Fruit fly (Drosophila melanogaster) whole organism, wandering third instar larva: Measurements from ENCODE around the gene baf.
A peak's percentile ranks its signal among the peaks of the same experiment; 100 is the strongest.

Experiments used
- Abd-B ChIP-seq: fragments of >200 bp; optimal IDR thresholded peaks from 2 replicates; lab custom pipeline; 2017; ENCODE audit warnings: missing biosample characterization, missing genetic modification characterization
- CG32264 ChIP-seq: fragments of 200-800 bp; sonication (Bioruptor generic); optimal IDR thresholded peaks from 2 replicates; lab custom pipeline; 2016; ENCODE audit warnings: missing biosample characterization, missing genetic modification characterization
- CG9705 ChIP-seq: fragments of 200-800 bp; sonication (Bioruptor generic); optimal IDR thresholded peaks from 2 replicates; lab custom pipeline; 2018; ENCODE audit warnings: missing biosample characterization, mild to moderate bottlenecking, missing genetic modification characterization
- CrebA ChIP-seq: fragments of 200-800 bp; sonication (Bioruptor generic); optimal IDR thresholded peaks from 2 replicates; lab custom pipeline; 2016; ENCODE audit warnings: missing biosample characterization, mild to moderate bottlenecking, missing genetic modification characterization, borderline replicate concordance
- Dfd ChIP-seq: fragments of >200 bp; optimal IDR thresholded peaks from 2 replicates; lab custom pipeline; 2017; ENCODE audit warnings: missing biosample characterization, missing genetic modification characterization
- Dif ChIP-seq: fragments of 200-275, 200-300 bp; sonication (Bioruptor generic); optimal IDR thresholded peaks from 2 replicates; lab custom pipeline; 2018; ENCODE audit warnings: missing biosample characterization, missing genetic modification characterization; ENCODE audit not compliant: partially characterized antibody
- GATAd ChIP-seq: sonication (Bioruptor generic); optimal IDR thresholded peaks from 2 replicates; lab custom pipeline; 2016; ENCODE audit warnings: missing biosample characterization, missing genetic modification characterization
- HLH106 ChIP-seq: fragments of 200-800 bp; optimal IDR thresholded peaks from 3 replicates; lab custom pipeline; 2019; ENCODE audit warnings: missing biosample characterization, mild to moderate bottlenecking, missing genetic modification characterization, moderate library complexity
- Hnf4 ChIP-seq: fragments of 200-800 bp; sonication (Bioruptor generic); optimal IDR thresholded peaks from 2 replicates; lab custom pipeline; 2016; ENCODE audit warnings: missing biosample characterization, mild to moderate bottlenecking, missing genetic modification characterization
- Hr83 ChIP-seq: fragments of 200-300 bp; sonication (Bioruptor generic); optimal IDR thresholded peaks from 2 replicates; lab custom pipeline; 2016; ENCODE audit warnings: missing biosample characterization, mild to moderate bottlenecking, missing genetic modification characterization, moderate library complexity; ENCODE audit not compliant: poor library complexity, severe bottlenecking
- Jra ChIP-seq: sonication (Bioruptor generic); optimal IDR thresholded peaks from 2 replicates; lab custom pipeline; 2016; ENCODE audit warnings: missing biosample characterization, missing genetic modification characterization
- Mio ChIP-seq: sonication (Bioruptor generic); optimal IDR thresholded peaks from 2 replicates; lab custom pipeline; 2016; ENCODE audit warnings: missing biosample characterization, missing genetic modification characterization
- Myc ChIP-seq: fragments of >200 bp; optimal IDR thresholded peaks from 2 replicates; lab custom pipeline; 2017
- N ChIP-seq: fragments of >200 bp; optimal IDR thresholded peaks from 2 replicates; lab custom pipeline; 2018; ENCODE audit warnings: missing biosample characterization, missing external identifiers, missing genetic modification characterization
- OdsH ChIP-seq: fragments of 200-800 bp; sonication (Bioruptor generic); optimal IDR thresholded peaks from 2 replicates; lab custom pipeline; 2016; ENCODE audit warnings: missing biosample characterization, mild to moderate bottlenecking, missing genetic modification characterization
- Rel ChIP-seq, 2 experiments: fragments of 200-800 bp; sonication (Bioruptor generic) in 1 of 2; optimal IDR thresholded peaks; 2 replicates in 1 of 2; 3 replicates in 1 of 2; lab custom pipeline; 2016 to 2019; ENCODE audit warnings: mild to moderate bottlenecking in 2 of 2, missing biosample characterization in 2 of 2, missing genetic modification characterization in 2 of 2, moderate library complexity in 1 of 2
- Sp1 ChIP-seq: fragments of 200-800 bp; sonication (Bioruptor generic); optimal IDR thresholded peaks from 3 replicates; lab custom pipeline; 2019; ENCODE audit warnings: missing biosample characterization, mild to moderate bottlenecking, missing genetic modification characterization, moderate library complexity
- Vsx2 ChIP-seq: fragments of 200-300, 225-300 bp; sonication (Bioruptor generic); optimal IDR thresholded peaks from 2 replicates; lab custom pipeline; 2018; ENCODE audit warnings: missing biosample characterization, missing genetic modification characterization; ENCODE audit not compliant: partially characterized antibody
- br ChIP-seq: fragments of 200-800 bp; sonication (Bioruptor generic); optimal IDR thresholded peaks from 2 replicates; lab custom pipeline; 2016; ENCODE audit warnings: missing biosample characterization, missing genetic modification characterization
- brk ChIP-seq: fragments of 200-800 bp; sonication (Bioruptor generic); optimal IDR thresholded peaks from 2 replicates; lab custom pipeline; 2016; ENCODE audit warnings: missing biosample characterization, mild to moderate bottlenecking, missing genetic modification characterization
- dl ChIP-seq, 2 experiments: fragments of 175-275, 200-275 bp in 1 of 2; fragments of 200-275 bp in 1 of 2; sonication (Bioruptor generic); optimal IDR thresholded peaks; lab custom pipeline; 2018; ENCODE audit warnings: mild to moderate bottlenecking in 2 of 2, missing biosample characterization in 2 of 2, missing genetic modification characterization in 2 of 2, moderate library complexity in 2 of 2; ENCODE audit not compliant: partially characterized antibody in 2 of 2, insufficient read depth in 1 of 2
- dmrt93B ChIP-seq: fragments of 200-800 bp; sonication (Bioruptor generic); optimal IDR thresholded peaks from 2 replicates; lab custom pipeline; 2018; ENCODE audit warnings: missing biosample characterization, mild to moderate bottlenecking, missing genetic modification characterization
- dsf ChIP-seq: sonication (Bioruptor generic); optimal IDR thresholded peaks from 2 replicates; lab custom pipeline; 2016; ENCODE audit warnings: missing biosample characterization, missing genetic modification characterization, borderline replicate concordance
- ey ChIP-seq: fragments of 200-800 bp; sonication (Bioruptor generic); optimal IDR thresholded peaks from 2 replicates; lab custom pipeline; 2016; ENCODE audit warnings: missing biosample characterization, missing genetic modification characterization
- foxo ChIP-seq, 2 experiments: fragments of 200-800 bp; sonication (Bioruptor generic); optimal IDR thresholded peaks; 2 replicates in 1 of 2; 3 replicates in 1 of 2; lab custom pipeline; 2016 to 2017; ENCODE audit warnings: missing biosample characterization in 2 of 2, missing genetic modification characterization in 2 of 2
- fru ChIP-seq: fragments of 200-800 bp; sonication (Bioruptor generic); optimal IDR thresholded peaks from 3 replicates; lab custom pipeline; 2016; ENCODE audit warnings: missing biosample characterization, mild to moderate bottlenecking, missing genetic modification characterization
- h ChIP-seq: fragments of 200-800 bp; sonication (Bioruptor generic); optimal IDR thresholded peaks from 3 replicates; lab custom pipeline; 2016; ENCODE audit warnings: missing biosample characterization, mild to moderate bottlenecking, missing genetic modification characterization
- jim ChIP-seq: fragments of 175-275, 200-325 bp; sonication (Bioruptor generic); optimal IDR thresholded peaks from 2 replicates; lab custom pipeline; 2016; ENCODE audit warnings: missing biosample characterization, mild to moderate bottlenecking, missing genetic modification characterization
- lola ChIP-seq: fragments of >200 bp; optimal IDR thresholded peaks from 2 replicates; lab custom pipeline; 2017; ENCODE audit warnings: missing biosample characterization, missing genetic modification characterization
- pan ChIP-seq: fragments of >200 bp; optimal IDR thresholded peaks from 2 replicates; lab custom pipeline; 2017
- psq ChIP-seq: fragments of 200-800 bp; sonication (Bioruptor generic); optimal IDR thresholded peaks from 3 replicates; lab custom pipeline; 2017; ENCODE audit warnings: missing biosample characterization, mild to moderate bottlenecking, missing genetic modification characterization, moderate library complexity
- rgr ChIP-seq: fragments of 200-800 bp; sonication (Bioruptor generic); optimal IDR thresholded peaks from 3 replicates; lab custom pipeline; 2016; ENCODE audit warnings: missing biosample characterization, mild to moderate bottlenecking, missing genetic modification characterization
- sage ChIP-seq: fragments of 200-800 bp; sonication (Bioruptor generic); optimal IDR thresholded peaks from 2 replicates; lab custom pipeline; 2016; ENCODE audit warnings: missing biosample characterization, mild to moderate bottlenecking, missing genetic modification characterization
- sv ChIP-seq: fragments of 200-800 bp; sonication (Bioruptor generic); optimal IDR thresholded peaks from 3 replicates; lab custom pipeline; 2016; ENCODE audit warnings: missing biosample characterization, missing genetic modification characterization
- tai ChIP-seq: sonication (Bioruptor generic); optimal IDR thresholded peaks from 2 replicates; lab custom pipeline; 2016; ENCODE audit warnings: missing biosample characterization, missing genetic modification characterization
- usp ChIP-seq: fragments of >200 bp; optimal IDR thresholded peaks from 2 replicates; lab custom pipeline; 2017; ENCODE audit warnings: missing biosample characterization, missing genetic modification characterization
- woc ChIP-seq: sonication (Bioruptor generic); optimal IDR thresholded peaks from 2 replicates; lab custom pipeline; 2016; ENCODE audit warnings: missing biosample characterization, mild to moderate bottlenecking, missing genetic modification characterization

The baf gene

DNA sequence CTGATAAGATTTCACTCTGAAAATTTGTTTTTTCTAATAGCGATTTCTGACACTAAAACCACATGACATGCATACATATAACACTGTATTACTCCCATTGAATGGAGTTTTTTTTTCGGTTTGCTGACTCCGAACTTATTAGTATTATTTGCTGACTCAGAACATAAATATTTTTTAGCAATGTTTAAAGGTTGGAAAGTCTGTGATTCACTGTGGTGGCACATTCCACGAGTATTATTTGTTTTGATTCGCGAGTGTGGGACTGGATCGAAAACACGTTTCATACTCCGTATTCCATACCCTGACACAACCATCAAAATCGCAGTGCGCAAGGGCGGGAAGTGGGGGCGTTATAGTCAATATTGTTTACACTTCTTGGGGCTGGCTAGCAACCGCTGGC is 36.6 kb upstream of the baf start:
- TF ChIP-seq foxo (GFP tag; optimal IDR thresholded peaks at IDR 0.05; lab: Kevin White, UChicago) (no peak), Dfd (GFP tag; lab: Kevin White, UChicago) (no peak), N (GFP tag; lab: Kevin White, UChicago) (no peak), rgr (GFP tag; lab: Kevin White, UChicago) (no peak), CG32264 (no peak), Hr83 (GFP tag; lab: Kevin White, UChicago) (no peak), Hnf4 (GFP tag; lab: Kevin White, UChicago) (no peak), dsf (GFP tag; lab: Kevin White, UChicago) (no peak), dl (GFP tag; optimal IDR thresholded peaks at IDR 0.05; lab: Kevin White, UChicago; ENCODE audit: insufficient read depth in 1 of 2, partially characterized antibody in 2 of 2) (no peak), Sp1 (GFP tag; lab: Kevin White, UChicago) (no peak), h (no peak), HLH106 (tag; lab: Kevin White, UChicago) (no peak), Dif (GFP tag; lab: Kevin White, UChicago) (no peak), psq (GFP tag; lab: Kevin White, UChicago) (no peak), sage (GFP tag; lab: Kevin White, UChicago) (no peak), Jra (GFP tag; lab: Kevin White, UChicago) (no peak), Myc (no peak), tai (GFP tag; lab: Kevin White, UChicago) (no peak)

DNA sequence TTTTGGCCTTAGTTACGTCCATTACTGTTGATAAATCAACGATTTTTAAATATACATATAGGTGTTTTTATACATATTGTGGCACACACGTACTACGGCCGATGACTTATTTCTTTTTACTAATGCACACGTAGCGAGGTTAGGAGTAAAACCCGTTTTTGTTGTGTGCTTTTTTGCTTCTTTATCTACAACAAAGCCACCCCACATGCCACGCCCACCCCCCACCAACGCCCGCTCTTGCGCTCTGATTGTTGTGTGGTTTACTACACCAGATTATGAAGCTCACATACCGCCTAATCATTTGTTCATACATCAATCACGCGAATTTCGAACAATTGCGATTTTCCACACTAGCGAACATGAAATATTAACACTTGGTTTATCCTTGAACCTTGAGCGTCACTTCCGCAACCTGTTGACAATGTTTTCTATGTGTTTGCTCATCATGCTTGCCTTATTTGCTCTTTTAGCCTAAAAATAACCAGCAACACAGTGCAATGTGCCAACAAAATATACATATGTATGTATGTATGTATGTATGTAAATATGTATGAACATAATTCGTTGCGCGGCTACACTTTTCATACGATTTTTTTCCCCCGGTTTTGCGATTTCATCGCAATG is 36.1 kb upstream of the baf start:
- TF ChIP-seq Dif (GFP tag; lab: Kevin White, UChicago) (peak; percentile 53), Rel (GFP tag; optimal IDR thresholded peaks at IDR 0.05; lab: Kevin White, UChicago) (no peak), Rel (tag; optimal IDR thresholded peaks at IDR 0.05; lab: Kevin White, UChicago) (peak; percentile 94), jim (GFP tag; lab: Kevin White, UChicago) (peak; percentile 22), Hr83 (GFP tag; lab: Kevin White, UChicago) (no peak), Hnf4 (GFP tag; lab: Kevin White, UChicago) (no peak), HLH106 (tag; lab: Kevin White, UChicago) (peak; percentile 6)

DNA sequence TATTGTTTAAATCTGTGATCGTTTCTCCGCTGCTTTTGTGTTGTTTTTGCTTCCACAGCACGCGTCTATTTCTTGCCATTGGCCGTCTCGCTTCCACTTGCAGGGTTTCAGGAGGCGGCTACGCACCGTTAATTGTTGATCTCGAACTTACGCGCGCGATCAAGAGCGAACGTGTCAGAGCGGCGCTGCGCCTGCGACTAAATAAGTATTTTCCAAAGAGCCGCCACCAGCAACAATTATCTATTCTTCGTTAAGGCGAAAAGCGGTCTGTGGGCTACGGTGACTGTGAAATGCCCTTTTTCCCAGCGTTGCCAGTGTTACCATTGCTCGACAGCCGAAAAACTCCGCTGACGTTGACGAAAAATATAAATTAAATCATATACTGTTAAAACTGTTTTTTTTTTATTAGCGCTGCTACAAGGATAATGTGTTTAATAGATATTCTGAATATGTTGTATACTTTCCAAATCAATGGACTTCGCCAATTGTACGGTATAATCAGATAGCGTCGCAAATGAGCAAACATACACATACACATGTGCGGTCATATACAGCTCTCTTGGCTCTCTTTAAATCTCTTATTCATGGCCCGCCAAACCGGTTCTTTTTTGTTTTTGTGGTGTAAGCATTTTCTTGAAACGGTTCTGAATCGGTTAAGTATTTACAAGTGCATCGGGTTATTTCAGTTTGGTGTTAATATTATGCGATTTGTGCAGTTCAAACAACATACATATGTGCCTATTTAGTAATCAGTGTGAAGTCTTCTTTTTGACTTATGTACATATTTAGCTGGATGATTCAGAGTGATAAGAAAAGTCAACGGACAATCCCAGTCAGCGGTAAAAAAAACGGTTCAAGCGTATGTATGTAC is 35.0 kb upstream of the baf start, which contains the start of gene pes:
pes (minus strand) TSS at position 201 of the 871 bp plus-strand sequence.
- TF ChIP-seq woc (GFP tag; lab: Kevin White, UChicago) (peak; percentile 99), Hr83 (GFP tag; lab: Kevin White, UChicago) (peak; percentile 83), Sp1 (GFP tag; lab: Kevin White, UChicago) (peak; percentile 16), CrebA (GFP tag; lab: Kevin White, UChicago) (peak; percentile 88), Dif (GFP tag; lab: Kevin White, UChicago) (no peak), Hnf4 (GFP tag; lab: Kevin White, UChicago) (peak; percentile 43), Jra (GFP tag; lab: Kevin White, UChicago) (peak; percentile 8), jim (GFP tag; lab: Kevin White, UChicago) (peak; percentile 33), foxo (GFP tag; optimal IDR thresholded peaks at IDR 0.05; lab: Kevin White, UChicago) (peak; percentile 33 to 98), CG32264 (peak; percentile 69), rgr (GFP tag; lab: Kevin White, UChicago) (peak; percentile 93), ey (GFP tag; lab: Kevin White, UChicago) (peak; percentile 41), sv (GFP tag; lab: Kevin White, UChicago) (peak; percentile 83), pan (lab: Kevin White, UChicago) (no peak), dl (GFP tag; optimal IDR thresholded peaks at IDR 0.05; lab: Kevin White, UChicago; ENCODE audit: insufficient read depth in 1 of 2, partially characterized antibody in 2 of 2) (peak; percentile 8 to 27), lola (GFP tag; lab: Kevin White, UChicago) (no peak), dmrt93B (peak; percentile 93), HLH106 (tag; lab: Kevin White, UChicago) (peak; percentile 85), N (GFP tag; lab: Kevin White, UChicago) (no peak), Dfd (GFP tag; lab: Kevin White, UChicago) (no peak), CG9705 (GFP tag; lab: Kevin White, UChicago) (peak; percentile 92), Abd-B (GFP tag; lab: Kevin White, UChicago) (no peak), Rel (GFP tag; optimal IDR thresholded peaks at IDR 0.05; lab: Kevin White, UChicago) (peak; percentile 82), Rel (tag; optimal IDR thresholded peaks at IDR 0.05; lab: Kevin White, UChicago) (peak; percentile 45), br (peak; percentile 35), sage (GFP tag; lab: Kevin White, UChicago) (peak; percentile 93), psq (GFP tag; lab: Kevin White, UChicago) (peak; percentile 84), usp (GFP tag; lab: Kevin White, UChicago) (no peak), Vsx2 (peak; percentile 49), GATAd (GFP tag; lab: Kevin White, UChicago) (no peak), OdsH (GFP tag; lab: Kevin White, UChicago) (peak; percentile 48), fru (GFP tag; lab: Kevin White, UChicago) (peak; percentile 97), h (peak; percentile 98), brk (GFP tag; lab: Kevin White, UChicago) (peak; percentile 72), Myc (peak; percentile 43), Mio (GFP tag; lab: Kevin White, UChicago) (no peak)
- TF ChIP-seq, all 38 proteins: peak for 26
